ENCODE assay signal across 5 fruit fly cellular contexts in the genomic region with DNA sequence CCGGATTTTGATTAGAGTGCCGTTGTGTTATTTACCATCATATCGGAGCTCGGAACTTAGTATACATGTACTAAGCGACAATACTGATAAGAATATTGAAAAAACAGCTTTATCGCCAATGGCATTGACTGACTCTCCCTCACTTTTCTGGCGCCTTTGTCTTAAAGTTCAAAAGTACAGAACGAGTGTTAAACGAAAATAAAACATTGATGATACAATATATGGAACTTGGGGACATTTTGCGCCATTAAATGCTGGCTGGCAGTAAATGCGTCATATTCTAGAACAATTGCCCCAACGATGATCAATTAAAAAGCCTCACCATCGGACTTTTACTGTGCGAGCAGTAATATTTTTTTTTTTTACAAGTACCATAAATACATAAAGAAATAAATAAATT.
TF ChIP-seq lines count a peak whose summit lies in the region.

No protein-coding gene starts in this region.

- TF ChIP-seq CTCF in whole organism, embryonic (GFP tag; optimal IDR thresholded peaks at IDR 0.05; lab: Kevin White, UChicago), result no peak

TF ChIP-seq in whole organism, adult, 20 proteins besides CTCF, POLR2A, EP300 and RAD21:
- TF ChIP-seq CG33017 (tag; optimal IDR thresholded peaks at IDR 0.05; lab: Kevin White, UChicago), result peak; percentile 29
- peak; percentile 39 for TF ChIP-seq CG12768 (GFP tag; optimal IDR thresholded peaks at IDR 0.05; lab: Kevin White, UChicago)
- TF ChIP-seq toe (GFP tag; optimal IDR thresholded peaks at IDR 0.05; lab: Kevin White, UChicago), result no peak
- TF ChIP-seq Mnt (GFP tag; optimal IDR thresholded peaks at IDR 0.05; lab: Kevin White, UChicago), result peak; percentile 12
- no peak for TF ChIP-seq Hr96 (GFP tag; optimal IDR thresholded peaks at IDR 0.05; lab: Kevin White, UChicago)
- TF ChIP-seq cic (GFP tag; optimal IDR thresholded peaks at IDR 0.05; lab: Kevin White, UChicago), result no peak
- TF ChIP-seq cnc (optimal IDR thresholded peaks at IDR 0.05; lab: Kevin White, UChicago), result no peak
- TF ChIP-seq CG14711 (tag; optimal IDR thresholded peaks at IDR 0.05; lab: Kevin White, UChicago), result no peak
- no peak for TF ChIP-seq bab1 (GFP tag; optimal IDR thresholded peaks at IDR 0.05; lab: Kevin White, UChicago)
- TF ChIP-seq CG11617 (GFP tag; optimal IDR thresholded peaks at IDR 0.05; lab: Kevin White, UChicago), result no peak
- no peak for TF ChIP-seq Crg-1 (GFP tag; optimal IDR thresholded peaks at IDR 0.05; lab: Kevin White, UChicago)
- peak; percentile 32 for TF ChIP-seq tj (GFP tag; optimal IDR thresholded peaks at IDR 0.05; lab: Kevin White, UChicago)
- TF ChIP-seq CG5204 (GFP tag; optimal IDR thresholded peaks at IDR 0.05; lab: Kevin White, UChicago), result no peak
- TF ChIP-seq CG7101 (tag; optimal IDR thresholded peaks at IDR 0.05; lab: Kevin White, UChicago), result no peak
- peak; percentile 13 for TF ChIP-seq kay (GFP tag; lab: Kevin White, UChicago; ENCODE audit: borderline replicate concordance)
- no peak for TF ChIP-seq Clk (GFP tag; optimal IDR thresholded peaks at IDR 0.05; lab: Kevin White, UChicago)
- TF ChIP-seq pad (GFP tag; optimal IDR thresholded peaks at IDR 0.05; lab: Kevin White, UChicago), result no peak

TF ChIP-seq in whole organism, embryonic, 481 proteins besides CTCF, POLR2A, EP300 and RAD21 (continues in another document):
- no peak for TF ChIP-seq CG10321 (GFP tag; IDR thresholded peaks at IDR 0.05; lab: Robert Waterston, UW)
- peak; percentile 5; the same call in 1 of the 3 replicates for TF ChIP-seq Dbx (GFP tag; IDR thresholded peaks at IDR 0.05; lab: Robert Waterston, UW)
- no peak for TF ChIP-seq MBD-R2 (GFP tag; IDR thresholded peaks at IDR 0.05; lab: Robert Waterston, UW)
- TF ChIP-seq sob (GFP tag; IDR thresholded peaks at IDR 0.05; lab: Robert Waterston, UW), result no peak
- TF ChIP-seq CG10209 (GFP tag; optimal IDR thresholded peaks at IDR 0.05; lab: Kevin White, UChicago), result no peak
- peak; percentile 36 for TF ChIP-seq corto (GFP tag; optimal IDR thresholded peaks at IDR 0.05; lab: Kevin White, UChicago)
- TF ChIP-seq lbe (GFP tag; optimal IDR thresholded peaks at IDR 0.05; lab: Kevin White, UChicago), result peak; percentile 11
- TF ChIP-seq Med (GFP tag; lab: Kevin White, UChicago), result peak; percentile 56
- TF ChIP-seq gt (GFP tag; IDR thresholded peaks at IDR 0.05; lab: Robert Waterston, UW), result no peak
- TF ChIP-seq CG34376 (GFP tag; optimal IDR thresholded peaks at IDR 0.05; lab: Kevin White, UChicago), result peak; percentile 51
- TF ChIP-seq chinmo (GFP tag; IDR thresholded peaks at IDR 0.05; lab: Robert Waterston, UW; ENCODE audit: partially characterized antibody), result 0 out of 4 replicates have a peak, but pooled peaks have one; percentile 37
- no peak for TF ChIP-seq E2f1 (GFP tag; IDR thresholded peaks at IDR 0.05; lab: Robert Waterston, UW)
- no peak for TF ChIP-seq stc (GFP tag; IDR thresholded peaks at IDR 0.05; lab: Robert Waterston, UW)
- TF ChIP-seq Pdp1 (GFP tag; optimal IDR thresholded peaks at IDR 0.05; lab: Kevin White, UChicago), result peak in 1 of 2 experiments; percentile 17
- TF ChIP-seq jigr1 (GFP tag; IDR thresholded peaks at IDR 0.05; lab: Robert Waterston, UW), result no peak
- TF ChIP-seq Ptx1 (GFP tag; IDR thresholded peaks at IDR 0.05; lab: Robert Waterston, UW), result no peak
- TF ChIP-seq mirr (GFP tag; optimal IDR thresholded peaks at IDR 0.05; lab: Kevin White, UChicago), result peak; percentile 28
- no peak for TF ChIP-seq Dip2 (GFP tag; IDR thresholded peaks at IDR 0.05; lab: Robert Waterston, UW)

TF ChIP-seq in whole organism, prepupa, 60 proteins besides CTCF, POLR2A, EP300 and RAD21:
- TF ChIP-seq salr (GFP tag; optimal IDR thresholded peaks at IDR 0.05; lab: Kevin White, UChicago), result no peak
- TF ChIP-seq CG6854 (GFP tag; optimal IDR thresholded peaks at IDR 0.05; lab: Kevin White, UChicago), result peak; percentile 14
- peak; percentile 15 to 40 for TF ChIP-seq ss (GFP tag; optimal IDR thresholded peaks at IDR 0.05; lab: Kevin White, UChicago)
- TF ChIP-seq Blimp-1 (GFP tag; optimal IDR thresholded peaks at IDR 0.05; lab: Kevin White, UChicago), result no peak
- peak; percentile 95 for TF ChIP-seq svp (GFP tag; lab: Kevin White, UChicago)
- TF ChIP-seq CG6792 (GFP tag; optimal IDR thresholded peaks at IDR 0.05; lab: Kevin White, UChicago), result no peak
- peak; percentile 38 for TF ChIP-seq CG6808 (GFP tag; optimal IDR thresholded peaks at IDR 0.05; lab: Kevin White, UChicago)
- TF ChIP-seq dsx (GFP tag; optimal IDR thresholded peaks at IDR 0.05; lab: Kevin White, UChicago; ENCODE audit: poor library complexity, severe bottlenecking), result no peak
- peak; percentile 2 for TF ChIP-seq Sox102F (GFP tag; optimal IDR thresholded peaks at IDR 0.05; lab: Kevin White, UChicago)
- no peak for TF ChIP-seq CG6163 (GFP tag; IDR thresholded peaks at IDR 0.05; lab: Robert Waterston, UW)
- peak; percentile 37 for TF ChIP-seq CG9139 (GFP tag; optimal IDR thresholded peaks at IDR 0.05; lab: Kevin White, UChicago)
- no peak for TF ChIP-seq CG8119 (GFP tag; IDR thresholded peaks at IDR 0.05; lab: Robert Waterston, UW)
- TF ChIP-seq Met (GFP tag; optimal IDR thresholded peaks at IDR 0.05; lab: Kevin White, UChicago), result peak; percentile 1
- peak; percentile 87 for TF ChIP-seq vri (GFP tag; optimal IDR thresholded peaks at IDR 0.05; lab: Kevin White, UChicago)
- TF ChIP-seq Hr39 (GFP tag; optimal IDR thresholded peaks at IDR 0.05; lab: Kevin White, UChicago), result no peak
- peak; percentile 89 for TF ChIP-seq Eip93F (GFP tag; optimal IDR thresholded peaks at IDR 0.05; lab: Kevin White, UChicago)
- peak; percentile 70 for TF ChIP-seq Eip78C (GFP tag; lab: Kevin White, UChicago)
- TF ChIP-seq CG6276 (GFP tag; optimal IDR thresholded peaks at IDR 0.05; lab: Kevin White, UChicago), result no peak
- TF ChIP-seq Sox14 (GFP tag; optimal IDR thresholded peaks at IDR 0.05; lab: Kevin White, UChicago), result peak; percentile 36

TF ChIP-seq in whole organism, pupa, 21 proteins besides CTCF, POLR2A, EP300 and RAD21:
- TF ChIP-seq Snoo (tag; optimal IDR thresholded peaks at IDR 0.05; lab: Kevin White, UChicago) (peak; percentile 10), CG15710 (tag; optimal IDR thresholded peaks at IDR 0.05; lab: Kevin White, UChicago) (no peak), D1 (tag; optimal IDR thresholded peaks at IDR 0.05; lab: Kevin White, UChicago) (no peak), Pif1A (GFP tag; optimal IDR thresholded peaks at IDR 0.05; lab: Kevin White, UChicago) (no peak), rn (GFP tag; IDR thresholded peaks at IDR 0.05; lab: Robert Waterston, UW) (no peak), CG34367 (tag; optimal IDR thresholded peaks at IDR 0.05; lab: Kevin White, UChicago) (no peak), CG4496 (GFP tag; IDR thresholded peaks at IDR 0.05; lab: Robert Waterston, UW) (no peak), CG9948 (tag; optimal IDR thresholded peaks at IDR 0.05; lab: Kevin White, UChicago) (no peak), EcR (GFP tag; optimal IDR thresholded peaks at IDR 0.05; lab: Kevin White, UChicago) (peak; percentile 72), gl (tag; optimal IDR thresholded peaks at IDR 0.05; lab: Kevin White, UChicago) (peak; percentile 25), CG13204 (GFP tag; optimal IDR thresholded peaks at IDR 0.05; lab: Kevin White, UChicago) (no peak), Ets98B (GFP tag; IDR thresholded peaks at IDR 0.05; lab: Robert Waterston, UW) (no peak)
TF ChIP-seq in whole organism, pupa: peak in this region for 3.

TF ChIP-seq in whole organism, wandering third instar larva, 38 proteins besides CTCF, POLR2A, EP300 and RAD21:
- TF ChIP-seq sv (GFP tag; optimal IDR thresholded peaks at IDR 0.05; lab: Kevin White, UChicago) (no peak), rgr (GFP tag; optimal IDR thresholded peaks at IDR 0.05; lab: Kevin White, UChicago) (peak; percentile 10), pan (optimal IDR thresholded peaks at IDR 0.05; lab: Kevin White, UChicago) (no peak), jim (GFP tag; optimal IDR thresholded peaks at IDR 0.05; lab: Kevin White, UChicago) (no peak), CG32264 (GFP tag; optimal IDR thresholded peaks at IDR 0.05; lab: Kevin White, UChicago) (peak; percentile 10), psq (GFP tag; optimal IDR thresholded peaks at IDR 0.05; lab: Kevin White, UChicago) (no peak), Dfd (GFP tag; optimal IDR thresholded peaks at IDR 0.05; lab: Kevin White, UChicago) (no peak), CG9705 (GFP tag; optimal IDR thresholded peaks at IDR 0.05; lab: Kevin White, UChicago) (no peak), h (GFP tag; optimal IDR thresholded peaks at IDR 0.05; lab: Kevin White, UChicago) (peak; percentile 3), Hr78 (GFP tag; optimal IDR thresholded peaks at IDR 0.05; lab: Kevin White, UChicago) (no peak), Hnf4 (GFP tag; optimal IDR thresholded peaks at IDR 0.05; lab: Kevin White, UChicago) (peak; percentile 57), Myc (optimal IDR thresholded peaks at IDR 0.05; lab: Kevin White, UChicago) (no peak), dsf (GFP tag; optimal IDR thresholded peaks at IDR 0.05; lab: Kevin White, UChicago; ENCODE audit: borderline replicate concordance) (no peak), Vsx2 (GFP tag; optimal IDR thresholded peaks at IDR 0.05; lab: Kevin White, UChicago; ENCODE audit: partially characterized antibody) (no peak), OdsH (GFP tag; optimal IDR thresholded peaks at IDR 0.05; lab: Kevin White, UChicago) (no peak), sage (GFP tag; optimal IDR thresholded peaks at IDR 0.05; lab: Kevin White, UChicago) (peak; percentile 21), CrebA (GFP tag; optimal IDR thresholded peaks at IDR 0.05; lab: Kevin White, UChicago; ENCODE audit: borderline replicate concordance) (peak; percentile 88), Sp1 (GFP tag; optimal IDR thresholded peaks at IDR 0.05; lab: Kevin White, UChicago) (peak; percentile 47), fru (GFP tag; optimal IDR thresholded peaks at IDR 0.05; lab: Kevin White, UChicago) (no peak), Rel (GFP tag; optimal IDR thresholded peaks at IDR 0.05; lab: Kevin White, UChicago) (no peak), Rel (tag; optimal IDR thresholded peaks at IDR 0.05; lab: Kevin White, UChicago) (peak; percentile 81), ey (GFP tag; optimal IDR thresholded peaks at IDR 0.05; lab: Kevin White, UChicago) (no peak), tai (GFP tag; optimal IDR thresholded peaks at IDR 0.05; lab: Kevin White, UChicago) (peak; percentile 43), Hr83 (GFP tag; optimal IDR thresholded peaks at IDR 0.05; lab: Kevin White, UChicago; ENCODE audit: poor library complexity, severe bottlenecking) (no peak), usp (GFP tag; optimal IDR thresholded peaks at IDR 0.05; lab: Kevin White, UChicago) (no peak), woc (GFP tag; optimal IDR thresholded peaks at IDR 0.05; lab: Kevin White, UChicago) (no peak), br (GFP tag; optimal IDR thresholded peaks at IDR 0.05; lab: Kevin White, UChicago) (no peak), N (GFP tag; optimal IDR thresholded peaks at IDR 0.05; lab: Kevin White, UChicago) (no peak), lola (GFP tag; optimal IDR thresholded peaks at IDR 0.05; lab: Kevin White, UChicago) (no peak), Dif (GFP tag; optimal IDR thresholded peaks at IDR 0.05; lab: Kevin White, UChicago; ENCODE audit: partially characterized antibody) (no peak), Jra (GFP tag; optimal IDR thresholded peaks at IDR 0.05; lab: Kevin White, UChicago) (peak; percentile 29)
